Fruit fly (Drosophila melanogaster) whole organism, embryonic: Measurements from ENCODE around the gene CG31347.

Experiments
- Bgb ChIP-seq: fragments of 200-800 bp; sonication (Bioruptor generic); IDR thresholded peaks from 2 replicates; pipeline ENCODE4 v1.3.6; 2022; ENCODE audit warnings: missing biosample characterization, missing genetic modification characterization; ENCODE audit not compliant: partially characterized antibody
- CG10462 ChIP-seq: fragments of 200-800 bp; sonication (Bioruptor generic); optimal IDR thresholded peaks from 2 replicates; lab custom pipeline; 2016; ENCODE audit warnings: missing biosample characterization, missing genetic modification characterization
- CG10543 ChIP-seq: fragments of 200-800 bp; sonication (Bioruptor generic); optimal IDR thresholded peaks from 3 replicates; lab custom pipeline; 2017; ENCODE audit warnings: missing biosample characterization, mild to moderate bottlenecking, missing genetic modification characterization, moderate library complexity
- CG10959 ChIP-seq: fragments of 200-800 bp; sonication (Bioruptor generic); IDR thresholded peaks from 2 replicates; pipeline ENCODE4 v1.3.6; 2022; ENCODE audit warnings: missing biosample characterization, missing genetic modification characterization
- CG12659 ChIP-seq: fragments of 200-800 bp; sonication (Bioruptor generic); optimal IDR thresholded peaks from 3 replicates; lab custom pipeline; 2017; ENCODE audit warnings: mild to moderate bottlenecking, missing biosample characterization, missing genetic modification reagents, missing genetic modification characterization
- CG14014 ChIP-seq: fragments of 200-800 bp; sonication (Bioruptor generic); IDR thresholded peaks from 2 replicates; pipeline ENCODE4 v1.3.6; 2022; ENCODE audit warnings: missing biosample characterization, missing genetic modification characterization
- CG14710 ChIP-seq: fragments of 200-800 bp; sonication (Bioruptor generic); optimal IDR thresholded peaks from 3 replicates; lab custom pipeline; 2019; ENCODE audit warnings: missing biosample characterization, mild to moderate bottlenecking, missing genetic modification characterization, moderate library complexity
- CG14860 ChIP-seq: fragments of 200-800 bp; sonication (Bioruptor generic); IDR thresholded peaks from 3 replicates; pipeline ENCODE4 v1.3.6; 2022; ENCODE audit warnings: missing biosample characterization, missing genetic modification characterization; ENCODE audit not compliant: partially characterized antibody
- CG15073 ChIP-seq: fragments of 200-800 bp; sonication (Bioruptor generic); optimal IDR thresholded peaks from 2 replicates; lab custom pipeline; 2016; ENCODE audit warnings: missing biosample characterization, missing genetic modification characterization
- CG15696 ChIP-seq: fragments of 200-800 bp; sonication (Bioruptor generic); optimal IDR thresholded peaks from 2 replicates; lab custom pipeline; 2019; ENCODE audit warnings: missing biosample characterization, mild to moderate bottlenecking, missing genetic modification characterization, moderate library complexity
- CG16813 ChIP-seq: fragments of 200-800 bp; sonication (Bioruptor generic); IDR thresholded peaks from 3 replicates; pipeline ENCODE4 v1.3.6; 2022; ENCODE audit warnings: missing biosample characterization, missing genetic modification characterization; ENCODE audit not compliant: partially characterized antibody
- CG17568 ChIP-seq: fragments of 200-800 bp; sonication (Bioruptor generic); optimal IDR thresholded peaks from 2 replicates; lab custom pipeline; 2018; ENCODE audit warnings: missing biosample characterization, mild to moderate bottlenecking, missing genetic modification characterization, moderate library complexity
- CG18262 ChIP-seq: fragments of 200-800 bp; optimal IDR thresholded peaks from 3 replicates; lab custom pipeline; 2019; ENCODE audit warnings: missing biosample characterization, mild to moderate bottlenecking, missing genetic modification characterization, moderate library complexity
- CG2678 ChIP-seq: fragments of 200-800 bp; sonication (Bioruptor generic); optimal IDR thresholded peaks from 3 replicates; lab custom pipeline; 2019; ENCODE audit warnings: missing biosample characterization, mild to moderate bottlenecking, missing genetic modification characterization, moderate library complexity
- CG2875 ChIP-seq: fragments of 200-800 bp; sonication (Bioruptor generic); optimal IDR thresholded peaks from 2 replicates; lab custom pipeline; 2017; ENCODE audit warnings: missing biosample characterization, mild to moderate bottlenecking, missing genetic modification characterization, missing genetic modification reagents
- CG4282 ChIP-seq: fragments of 200-800 bp; sonication (Bioruptor generic); optimal IDR thresholded peaks from 2 replicates; lab custom pipeline; 2016; ENCODE audit warnings: missing biosample characterization, missing genetic modification characterization
- CG6272 ChIP-seq: fragments of 200-800 bp; sonication (Bioruptor generic); IDR thresholded peaks from 2 replicates; pipeline ENCODE4 v1.3.6; 2022; ENCODE audit warnings: missing biosample characterization, missing genetic modification characterization
- CG6791 ChIP-seq: fragments of 200-800 bp; sonication (Bioruptor generic); IDR thresholded peaks from 3 replicates; pipeline ENCODE4 v1.3.6; 2022; ENCODE audit warnings: missing biosample characterization, missing genetic modification characterization; ENCODE audit not compliant: partially characterized antibody
- CG6854 ChIP-seq: fragments of 200-800 bp; sonication (Bioruptor generic); optimal IDR thresholded peaks from 3 replicates; lab custom pipeline; 2017; ENCODE audit warnings: missing biosample characterization, mild to moderate bottlenecking, missing genetic modification characterization
- CG7963 ChIP-seq: fragments of 200-800 bp; sonication (Bioruptor generic); IDR thresholded peaks from 3 replicates; pipeline ENCODE4 v1.3.6; 2022; ENCODE audit warnings: missing biosample characterization, missing genetic modification characterization; ENCODE audit not compliant: partially characterized antibody
- CG8388 ChIP-seq: fragments of 200-800 bp; sonication (Bioruptor generic); optimal IDR thresholded peaks from 2 replicates; lab custom pipeline; 2019; ENCODE audit warnings: missing biosample characterization, mild to moderate bottlenecking, missing genetic modification characterization, moderate library complexity
- CG8765 ChIP-seq: fragments of 200-800 bp; sonication (Bioruptor generic); IDR thresholded peaks from 2 replicates; pipeline ENCODE4 v1.3.6; 2022; ENCODE audit warnings: missing biosample characterization, missing genetic modification characterization
- CG8924 ChIP-seq: fragments of 200-800 bp; optimal IDR thresholded peaks from 3 replicates; lab custom pipeline; 2019; ENCODE audit warnings: missing biosample characterization, mild to moderate bottlenecking, missing genetic modification characterization, moderate library complexity
- Doc3 ChIP-seq: fragments of 200-800 bp; sonication (Bioruptor generic); IDR thresholded peaks from 3 replicates; pipeline ENCODE4 v1.3.6; 2022; ENCODE audit warnings: missing biosample characterization, missing genetic modification characterization; ENCODE audit not compliant: partially characterized antibody
- Elba2 ChIP-seq: fragments of 200-800 bp; sonication (Bioruptor generic); optimal IDR thresholded peaks from 3 replicates; lab custom pipeline; 2016; ENCODE audit warnings: missing biosample characterization, missing genetic modification characterization
- HHEX ChIP-seq: fragments of 200-800 bp; sonication (Bioruptor generic); optimal IDR thresholded peaks from 3 replicates; lab custom pipeline; 2017; ENCODE audit warnings: missing biosample characterization, mild to moderate bottlenecking, missing genetic modification characterization, missing genetic modification reagents
- HLH4C ChIP-seq: fragments of 200-800 bp; sonication (Bioruptor generic); IDR thresholded peaks from 3 replicates; pipeline ENCODE4 v1.3.6; 2022; ENCODE audit warnings: missing biosample characterization, missing genetic modification characterization; ENCODE audit not compliant: partially characterized antibody
- Hr39 ChIP-seq: fragments of >200 bp; optimal IDR thresholded peaks from 2 replicates; lab custom pipeline; 2017
- Pdp1 ChIP-seq, 2 experiments: fragments of 200-800 bp; sonication (Bioruptor generic); optimal IDR thresholded peaks; 3 replicates each; lab custom pipeline; 2016; ENCODE audit warnings: missing biosample characterization in 2 of 2, missing genetic modification characterization in 2 of 2, mild to moderate bottlenecking in 1 of 2, moderate library complexity in 1 of 2
- Sox102F ChIP-seq: fragments of 200-800 bp; sonication (Bioruptor generic); optimal IDR thresholded peaks from 2 replicates; lab custom pipeline; 2018; ENCODE audit warnings: missing biosample characterization, mild to moderate bottlenecking, missing genetic modification characterization, moderate library complexity
- TFAM ChIP-seq: fragments of 200-800 bp; sonication (Bioruptor generic); optimal IDR thresholded peaks from 2 replicates; lab custom pipeline; 2017; ENCODE audit warnings: missing biosample characterization, missing genetic modification characterization, inconsistent platforms
- ab ChIP-seq: fragments of 200-800 bp; sonication (Bioruptor generic); optimal IDR thresholded peaks from 2 replicates; lab custom pipeline; 2016; ENCODE audit warnings: missing biosample characterization, missing genetic modification characterization
- bab2 ChIP-seq: fragments of 200-800 bp; sonication (Bioruptor generic); optimal IDR thresholded peaks from 2 replicates; lab custom pipeline; 2016; ENCODE audit warnings: missing biosample characterization, missing genetic modification characterization
- bigmax ChIP-seq: fragments of 200-800 bp; sonication (Bioruptor generic); optimal IDR thresholded peaks from 2 replicates; lab custom pipeline; 2018; ENCODE audit warnings: missing biosample characterization, mild to moderate bottlenecking, missing genetic modification characterization
- chinmo ChIP-seq: fragments of 200-800 bp; sonication (Bioruptor generic); IDR thresholded peaks from 4 replicates; pipeline ENCODE4 v1.3.6; 2022; ENCODE audit warnings: missing biosample characterization, missing genetic modification characterization; ENCODE audit not compliant: partially characterized antibody
- crol ChIP-seq: fragments of 200-800 bp; sonication (Bioruptor generic); IDR thresholded peaks from 2 replicates; pipeline ENCODE4 v1.3.6; 2022; ENCODE audit warnings: missing biosample characterization, missing genetic modification characterization
- danr ChIP-seq: fragments of 200-800 bp; sonication (Bioruptor generic); IDR thresholded peaks from 2 replicates; pipeline ENCODE4 v1.3.6; 2022; ENCODE audit warnings: missing biosample characterization, missing genetic modification characterization
- dimm ChIP-seq: fragments of 200-800 bp; sonication (Bioruptor generic); IDR thresholded peaks from 2 replicates; pipeline ENCODE4 v1.3.6; 2022; ENCODE audit warnings: missing biosample characterization, missing genetic modification characterization
- dmrt11E ChIP-seq: fragments of 200-800 bp; sonication (Bioruptor generic); optimal IDR thresholded peaks from 3 replicates; lab custom pipeline; 2018; ENCODE audit warnings: missing biosample characterization, mild to moderate bottlenecking, missing genetic modification characterization, moderate library complexity
- dmrt99B ChIP-seq: fragments of 200-800 bp; sonication (Bioruptor generic); optimal IDR thresholded peaks from 2 replicates; lab custom pipeline; 2018; ENCODE audit warnings: missing biosample characterization, mild to moderate bottlenecking, missing genetic modification characterization, moderate library complexity
- emc ChIP-seq: fragments of 200-800 bp; sonication (Bioruptor generic); optimal IDR thresholded peaks from 2 replicates; lab custom pipeline; 2016; ENCODE audit warnings: missing biosample characterization, missing genetic modification characterization
- eyg ChIP-seq: fragments of 200-800 bp; sonication (Bioruptor generic); optimal IDR thresholded peaks from 3 replicates; lab custom pipeline; 2016; ENCODE audit warnings: missing biosample characterization, missing genetic modification characterization
- gfzf ChIP-seq: fragments of 200-800 bp; sonication (Bioruptor generic); optimal IDR thresholded peaks from 2 replicates; lab custom pipeline; 2016; ENCODE audit warnings: missing biosample characterization, mild to moderate bottlenecking, missing genetic modification characterization, moderate library complexity
- knrl ChIP-seq: fragments of 200-800 bp; sonication (Bioruptor generic); IDR thresholded peaks from 3 replicates; pipeline ENCODE4 v1.3.6; 2022; ENCODE audit warnings: missing biosample characterization, missing genetic modification characterization; ENCODE audit not compliant: partially characterized antibody
- p53 ChIP-seq: fragments of 200-800 bp; sonication (Bioruptor generic); optimal IDR thresholded peaks from 2 replicates; lab custom pipeline; 2016; ENCODE audit warnings: missing biosample characterization, missing genetic modification characterization
- sima ChIP-seq: fragments of 200-800 bp; sonication (Bioruptor generic); optimal IDR thresholded peaks from 2 replicates; lab custom pipeline; 2016; ENCODE audit warnings: missing biosample characterization, missing genetic modification characterization
- sr ChIP-seq: fragments of 200-800 bp; sonication (Bioruptor generic); IDR thresholded peaks from 3 replicates; pipeline ENCODE4 v1.3.6; 2022; ENCODE audit warnings: missing biosample characterization, missing genetic modification characterization
- tll ChIP-seq, 2 experiments: fragments of 200-800 bp in 1 of 2; fragments of >200 bp in 1 of 2; sonication (Bioruptor generic) in 1 of 2; optimal IDR thresholded peaks; 2 replicates each; lab custom pipeline; 2017 to 2019; ENCODE audit warnings: missing biosample characterization in 2 of 2, missing genetic modification characterization in 2 of 2, mild to moderate bottlenecking in 1 of 2, moderate library complexity in 1 of 2
- wor ChIP-seq: fragments of 200-800 bp; sonication (Bioruptor generic); IDR thresholded peaks from 2 replicates; pipeline ENCODE4 v1.3.6; 2022; ENCODE audit warnings: missing biosample characterization, missing genetic modification characterization

CG31347 gene

dm6 chr3R:12691422-12692101 is 835 bp downstream of the CG31347 start, which contains the start of gene Arp1 (continued):
- TF ChIP-seq CG15073 (GFP tag; lab: Kevin White, UChicago) (no peak), Doc3 (GFP tag; lab: Robert Waterston, UW) (no peak), CG14710 (tag; lab: Kevin White, UChicago) (peak; percentile 54), dmrt99B (tag; lab: Kevin White, UChicago) (no peak), dimm (no peak), Hr39 (lab: Kevin White, UChicago) (no peak), tll (GFP tag; optimal IDR thresholded peaks at IDR 0.05; lab: Kevin White, UChicago) (no peak), CG7963 (GFP tag; lab: Robert Waterston, UW) (no peak), CG6791 (no peak), danr (GFP tag; lab: Robert Waterston, UW) (no peak), CG4282 (GFP tag; lab: Kevin White, UChicago) (no peak), CG8388 (GFP tag; lab: Kevin White, UChicago) (no peak), CG2875 (GFP tag; lab: Kevin White, UChicago) (no peak), bigmax (GFP tag; lab: Kevin White, UChicago) (no peak), gfzf (peak; percentile 82), knrl (GFP tag; lab: Robert Waterston, UW) (peak; percentile 49; the same call in 1 of the 3 replicates), CG14014 (GFP tag; lab: Robert Waterston, UW) (no peak), crol (GFP tag; lab: Robert Waterston, UW) (peak; percentile 64; the same call in 1 of the 2 replicates), HHEX (GFP tag; lab: Kevin White, UChicago) (no peak), CG16813 (GFP tag; lab: Robert Waterston, UW) (no peak), CG8924 (tag; lab: Kevin White, UChicago) (no peak), bab2 (GFP tag; lab: Kevin White, UChicago) (no peak), Elba2 (GFP tag; lab: Kevin White, UChicago) (no peak), CG15696 (tag; lab: Kevin White, UChicago) (no peak), chinmo (GFP tag; lab: Robert Waterston, UW) (no peak), sima (GFP tag; lab: Kevin White, UChicago) (no peak), HLH4C (no peak), p53 (GFP tag; lab: Kevin White, UChicago) (no peak), Pdp1 (GFP tag; optimal IDR thresholded peaks at IDR 0.05; lab: Kevin White, UChicago) (peak in 1 of 2 experiments; percentile 41), Bgb (GFP tag; lab: Robert Waterston, UW) (no peak), CG18262 (tag; lab: Kevin White, UChicago) (no peak), wor (GFP tag; lab: Robert Waterston, UW) (no peak), CG10959 (GFP tag; lab: Robert Waterston, UW) (no peak), CG10543 (no peak), CG10462 (GFP tag; lab: Kevin White, UChicago) (no peak), eyg (GFP tag; lab: Kevin White, UChicago) (no peak), sr (GFP tag; lab: Robert Waterston, UW) (no peak), CG12659 (peak; percentile 68), CG17568 (GFP tag; lab: Kevin White, UChicago) (no peak), emc (GFP tag; lab: Kevin White, UChicago) (no peak), CG6854 (GFP tag; lab: Kevin White, UChicago) (no peak), CG2678 (tag; lab: Kevin White, UChicago) (no peak), dmrt11E (tag; lab: Kevin White, UChicago) (no peak), CG8765 (GFP tag; lab: Robert Waterston, UW) (no peak), CG14860 (GFP tag; lab: Robert Waterston, UW) (no peak), ab (no peak), TFAM (GFP tag; lab: Kevin White, UChicago) (no peak), CG6272 (GFP tag; lab: Robert Waterston, UW) (no peak), Sox102F (GFP tag; lab: Kevin White, UChicago) (no peak)
